Worm (Caenorhabditis elegans) whole organism, L1 larva: Measurements from ENCODE around the gene Y22D7AL.4.

Experiments
- C04F5.9 ChIP-seq: sonication (generic microtip); optimal IDR thresholded peaks from 2 replicates; lab custom pipeline; 2016; ENCODE audit warnings: missing genetic modification characterization, missing compliant biosample characterization
- C34B4.2 ChIP-seq: sonication (generic microtip); optimal IDR thresholded peaks from 2 replicates; lab custom pipeline; 2017; ENCODE audit warnings: mild to moderate bottlenecking, missing genetic modification characterization, missing compliant biosample characterization
- Y116A8C.19 ChIP-seq: sonication (generic microtip); optimal IDR thresholded peaks from 2 replicates; lab custom pipeline; 2016; ENCODE audit warnings: missing compliant biosample characterization, missing genetic modification characterization, borderline replicate concordance
- aha-1 ChIP-seq: fragments of 150-350 bp; optimal IDR thresholded peaks from 2 replicates; lab custom pipeline; 2014; ENCODE audit warnings: missing biosample characterization, missing genetic modification characterization
- aly-2 ChIP-seq: fragments of 150-350 bp; optimal IDR thresholded peaks from 2 replicates; lab custom pipeline; 2014; ENCODE audit warnings: missing biosample characterization, missing genetic modification characterization
- ama-1 ChIP-seq: fragments of 150-350 bp; optimal IDR thresholded peaks from 2 replicates; lab custom pipeline; 2014
- blmp-1 ChIP-seq: fragments of 150-350 bp; optimal IDR thresholded peaks from 2 replicates; lab custom pipeline; 2014; ENCODE audit warnings: missing biosample characterization, missing genetic modification characterization
- ceh-63 ChIP-seq: fragments of 200-800 bp; sonication (Bioruptor generic); optimal IDR thresholded peaks from 2 replicates; lab custom pipeline; 2018; ENCODE audit warnings: mild to moderate bottlenecking, missing genetic modification characterization, missing compliant biosample characterization
- ceh-8 ChIP-seq: fragments of 200-800 bp; sonication (Bioruptor generic); optimal IDR thresholded peaks from 2 replicates; lab custom pipeline; 2018; ENCODE audit warnings: mild to moderate bottlenecking, missing genetic modification characterization, moderate library complexity, missing compliant biosample characterization
- ceh-82 ChIP-seq, 3 experiments: fragments of 150-350 bp in 1 of 3; sonication (generic microtip) in 2 of 3; optimal IDR thresholded peaks; 2 replicates each; lab custom pipeline; 2014 to 2017; ENCODE audit warnings: missing biosample characterization in 3 of 3, missing genetic modification characterization in 3 of 3
- ceh-90 ChIP-seq: sonication (generic microtip); optimal IDR thresholded peaks from 2 replicates; lab custom pipeline; 2016; ENCODE audit warnings: missing genetic modification characterization, missing compliant biosample characterization
- ces-1 ChIP-seq: fragments of 150-350 bp; optimal IDR thresholded peaks from 2 replicates; lab custom pipeline; 2014; ENCODE audit warnings: missing biosample characterization, missing genetic modification reagents, missing genetic modification characterization
- dpl-1 ChIP-seq, 3 experiments: fragments of 150-350 bp in 2 of 3; sonication (generic microtip) in 1 of 3; optimal IDR thresholded peaks; 2 replicates each; lab custom pipeline; 2014 to 2017; ENCODE audit warnings: missing biosample characterization in 3 of 3, missing genetic modification characterization in 3 of 3, missing genetic modification reagents in 3 of 3
- egl-13 ChIP-seq: sonication (generic microtip); optimal IDR thresholded peaks from 2 replicates; lab custom pipeline; 2016; ENCODE audit warnings: missing genotype, missing genetic modification reagents, missing genetic modification characterization, missing compliant biosample characterization
- egl-27 ChIP-seq, 2 experiments: fragments of 150-350 bp in 1 of 2; sonication (generic microtip); optimal IDR thresholded peaks; 3 replicates each; lab custom pipeline; 2017 to 2018; ENCODE audit warnings: missing biosample characterization in 2 of 2, missing genetic modification characterization in 2 of 2, missing genetic modification reagents in 2 of 2
- elt-2 ChIP-seq: sonication (generic microtip); optimal IDR thresholded peaks from 2 replicates; lab custom pipeline; 2016; ENCODE audit warnings: missing genetic modification characterization, mild to moderate bottlenecking, inconsistent platforms, missing compliant biosample characterization, missing genetic modification reagents
- elt-3 ChIP-seq, 6 experiments: fragments of 150-350 bp in 1 of 6; sonication (generic microtip); optimal IDR thresholded peaks; 2 replicates each; lab custom pipeline; 2017 to 2018; ENCODE audit warnings: missing biosample characterization in 6 of 6, missing genetic modification characterization in 6 of 6, inconsistent platforms in 1 of 6
- fkh-10 ChIP-seq: sonication (generic microtip); optimal IDR thresholded peaks from 2 replicates; lab custom pipeline; 2017; ENCODE audit warnings: missing biosample characterization, missing genetic modification reagents, missing genetic modification characterization
- fkh-4 ChIP-seq: sonication (generic microtip); optimal IDR thresholded peaks from 2 replicates; lab custom pipeline; 2016; ENCODE audit warnings: missing compliant biosample characterization, missing genetic modification characterization, borderline replicate concordance
- fkh-8 ChIP-seq: sonication (generic microtip); optimal IDR thresholded peaks from 2 replicates; lab custom pipeline; 2016; ENCODE audit warnings: mild to moderate bottlenecking, missing genetic modification characterization, missing compliant biosample characterization
- fos-1 ChIP-seq: fragments of 150-350 bp; optimal IDR thresholded peaks from 2 replicates; lab custom pipeline; 2014; ENCODE audit warnings: missing biosample characterization, missing genetic modification characterization
- grh-1 ChIP-seq: fragments of 200-800 bp; sonication (Bioruptor generic); IDR thresholded peaks from 2 replicates; pipeline ENCODE4 v1.3.6; 2022; ENCODE audit warnings: missing genetic modification reagents, missing genetic modification characterization, missing compliant biosample characterization
- hlh-17 ChIP-seq: fragments of 200-800 bp; sonication (Bioruptor generic); optimal IDR thresholded peaks from 2 replicates; lab custom pipeline; 2018; ENCODE audit warnings: missing genetic modification characterization, mild to moderate bottlenecking, missing compliant biosample characterization, moderate library complexity, borderline replicate concordance
- hpl-2 ChIP-seq: fragments of 150-350 bp; optimal IDR thresholded peaks from 2 replicates; lab custom pipeline; 2014; ENCODE audit warnings: missing biosample characterization, missing genetic modification reagents, missing genetic modification characterization
- irx-1 ChIP-seq: sonication (generic microtip); optimal IDR thresholded peaks from 2 replicates; lab custom pipeline; 2016; ENCODE audit warnings: missing genetic modification characterization, missing compliant biosample characterization
- lin-13 ChIP-seq: fragments of 150-350 bp; optimal IDR thresholded peaks from 2 replicates; lab custom pipeline; 2014; ENCODE audit warnings: missing biosample characterization, missing genetic modification reagents, missing genetic modification characterization
- lin-14 ChIP-seq: fragments of 200-800 bp; sonication (Bioruptor generic); optimal IDR thresholded peaks from 2 replicates; lab custom pipeline; 2018; ENCODE audit warnings: mild to moderate bottlenecking, missing genetic modification characterization, moderate library complexity, missing compliant biosample characterization
- lin-35 ChIP-seq, 2 experiments: fragments of 150-350 bp; optimal IDR thresholded peaks; 2 replicates each; lab custom pipeline; 2014; ENCODE audit warnings: missing biosample characterization in 2 of 2, missing genetic modification characterization in 2 of 2, missing genetic modification reagents in 2 of 2
- lir-3 ChIP-seq: sonication (generic microtip); optimal IDR thresholded peaks from 2 replicates; lab custom pipeline; 2016; ENCODE audit warnings: mild to moderate bottlenecking, missing genetic modification characterization, moderate library complexity, missing compliant biosample characterization; ENCODE audit not compliant: poor library complexity
- mab-9 ChIP-seq: fragments of 200-800 bp; sonication (Bioruptor generic); IDR thresholded peaks from 2 replicates; pipeline ENCODE4 v1.3.6; 2022; ENCODE audit warnings: missing genetic modification reagents, missing genetic modification characterization, missing compliant biosample characterization
- nhr-12 ChIP-seq: sonication (generic microtip); optimal IDR thresholded peaks from 2 replicates; lab custom pipeline; 2017; ENCODE audit warnings: missing biosample characterization, missing genetic modification characterization
- nhr-19 ChIP-seq: fragments of 200-800 bp; sonication (Bioruptor generic); conservative IDR thresholded peaks from 2 replicates; pipeline ENCODE4 v1.3.6; 2022; ENCODE audit warnings: missing genetic modification characterization, missing compliant biosample characterization
- nhr-237 ChIP-seq: fragments of 150-350 bp; optimal IDR thresholded peaks from 2 replicates; lab custom pipeline; 2014; ENCODE audit warnings: missing biosample characterization, missing genetic modification characterization
- nhr-71 ChIP-seq: sonication (generic microtip); optimal IDR thresholded peaks from 2 replicates; lab custom pipeline; 2016; ENCODE audit warnings: mild to moderate bottlenecking, missing genetic modification characterization, moderate library complexity, missing compliant biosample characterization
- nhr-77 ChIP-seq: fragments of 150-350 bp; optimal IDR thresholded peaks from 2 replicates; lab custom pipeline; 2014; ENCODE audit warnings: missing biosample characterization, missing genetic modification characterization
- nhr-84 ChIP-seq: sonication (generic microtip); optimal IDR thresholded peaks from 2 replicates; lab custom pipeline; 2017; ENCODE audit warnings: missing biosample characterization, missing genetic modification characterization
- pag-3 ChIP-seq: sonication (generic microtip); optimal IDR thresholded peaks from 2 replicates; lab custom pipeline; 2017; ENCODE audit warnings: missing genetic modification characterization, mild to moderate bottlenecking, missing compliant biosample characterization, antibody characterized with exemption, borderline replicate concordance; ENCODE audit not compliant: insufficient read depth
- rnt-1 ChIP-seq: sonication (generic microtip); optimal IDR thresholded peaks from 2 replicates; lab custom pipeline; 2016; ENCODE audit warnings: mild to moderate bottlenecking, missing genetic modification characterization, moderate library complexity, missing compliant biosample characterization
- snpc-4 ChIP-seq: fragments of 150-350 bp; optimal IDR thresholded peaks from 2 replicates; lab custom pipeline; 2014; ENCODE audit warnings: missing biosample characterization, missing genetic modification characterization
- snu-23 ChIP-seq: sonication (generic microtip); optimal IDR thresholded peaks from 2 replicates; lab custom pipeline; 2016; ENCODE audit warnings: missing genetic modification characterization, missing compliant biosample characterization
- sox-4 ChIP-seq: sonication (generic microtip); optimal IDR thresholded peaks from 2 replicates; lab custom pipeline; 2016; ENCODE audit warnings: missing genetic modification characterization, missing compliant biosample characterization
- sptf-1 ChIP-seq: fragments of 150-350 bp; optimal IDR thresholded peaks from 2 replicates; lab custom pipeline; 2014; ENCODE audit warnings: missing biosample characterization, missing genetic modification characterization
- swsn-7 ChIP-seq: sonication (generic microtip); optimal IDR thresholded peaks from 2 replicates; lab custom pipeline; 2016; ENCODE audit warnings: missing genetic modification characterization, missing compliant biosample characterization
- tbx-2 ChIP-seq: sonication (generic microtip); optimal IDR thresholded peaks from 2 replicates; lab custom pipeline; 2016; ENCODE audit warnings: missing genetic modification characterization, missing compliant biosample characterization
- unc-130 ChIP-seq: fragments of 150-350 bp; optimal IDR thresholded peaks from 2 replicates; lab custom pipeline; 2017; ENCODE audit warnings: missing biosample characterization, missing genetic modification characterization, inconsistent platforms
- vab-15 ChIP-seq: sonication (generic microtip); optimal IDR thresholded peaks from 2 replicates; lab custom pipeline; 2017; ENCODE audit warnings: missing genotype, mild to moderate bottlenecking, missing genetic modification characterization, missing compliant biosample characterization
- xbp-1 ChIP-seq: sonication (generic microtip); optimal IDR thresholded peaks from 2 replicates; lab custom pipeline; 2016; ENCODE audit warnings: missing genetic modification characterization, missing compliant biosample characterization
- zag-1 ChIP-seq: fragments of 150-350 bp; optimal IDR thresholded peaks from 2 replicates; lab custom pipeline; 2014; ENCODE audit warnings: missing biosample characterization, missing genetic modification characterization
- ztf-11 ChIP-seq, 2 experiments: sonication (generic microtip); optimal IDR thresholded peaks; 2 replicates each; lab custom pipeline; 2016 to 2017; ENCODE audit warnings: missing genetic modification characterization in 2 of 2, missing biosample characterization in 1 of 2, missing compliant biosample characterization in 1 of 2
- ztf-4 ChIP-seq: fragments of 150-350 bp; optimal IDR thresholded peaks from 2 replicates; lab custom pipeline; 2014; ENCODE audit warnings: missing biosample characterization, missing genetic modification characterization

Y22D7AL.4 gene

ce11 chrIII:1584216-1584715 lies 42.2 kb upstream of the Y22D7AL.4 start:
- no peak for TF ChIP-seq irx-1 (tag; lab: Kevin White, UChicago)
- no peak for TF ChIP-seq Y116A8C.19 (tag; lab: Kevin White, UChicago)
- no peak for TF ChIP-seq nhr-77 (tag; lab: Kevin White, UChicago)
- no peak for TF ChIP-seq snpc-4 (tag; lab: Kevin White, UChicago)
- no peak for TF ChIP-seq ceh-63 (GFP tag; lab: Kevin White, UChicago)
- TF ChIP-seq sptf-1 (tag; lab: Kevin White, UChicago) = no peak
- no peak for TF ChIP-seq elt-2 (tag; lab: Kevin White, UChicago)
- no peak for TF ChIP-seq ztf-11 (tag; optimal IDR thresholded peaks at IDR 0.05; lab: Kevin White, UChicago)
- TF ChIP-seq ceh-82 (tag; optimal IDR thresholded peaks at IDR 0.05; lab: Kevin White, UChicago) = no peak
- TF ChIP-seq elt-3 (tag; optimal IDR thresholded peaks at IDR 0.05; lab: Kevin White, UChicago) = no peak
- no peak for TF ChIP-seq nhr-237
- no peak for TF ChIP-seq pag-3 (tag; lab: Kevin White, UChicago)
- no peak for TF ChIP-seq ces-1 (GFP tag; lab: Kevin White, UChicago)
- TF ChIP-seq ceh-90 (tag; lab: Kevin White, UChicago) = no peak

DNA sequence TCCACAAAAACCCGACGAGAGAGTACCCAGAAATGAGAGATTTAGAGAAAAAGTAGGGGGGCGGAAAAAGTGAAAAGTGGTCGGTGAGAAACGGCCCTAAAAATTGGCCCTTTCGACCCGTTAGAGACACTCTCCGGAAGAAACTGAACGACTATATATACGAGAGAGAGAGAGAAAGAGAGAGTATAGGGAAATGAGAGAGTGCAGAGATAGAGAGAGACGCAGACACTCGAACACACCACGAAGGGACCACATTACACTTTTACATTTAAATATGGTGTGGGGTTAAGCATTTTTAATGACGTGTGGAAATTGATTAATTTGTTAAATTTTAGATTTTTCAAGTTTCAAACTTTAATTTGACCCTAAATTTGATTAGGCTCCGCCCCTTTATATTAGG lies 34.8 kb upstream of the Y22D7AL.4 start:
- no peak for TF ChIP-seq grh-1 (GFP tag; lab: Robert Waterston, UW)
- TF ChIP-seq zag-1 (tag; lab: Kevin White, UChicago) = no peak
- TF ChIP-seq nhr-77 (tag; lab: Kevin White, UChicago) = no peak
- TF ChIP-seq mab-9 (GFP tag; lab: Robert Waterston, UW) = no peak
- no peak for TF ChIP-seq lin-13
- no peak for TF ChIP-seq fkh-10 (GFP tag; lab: Kevin White, UChicago)
- TF ChIP-seq tbx-2 (tag; lab: Kevin White, UChicago) = peak; percentile 36
- no peak for TF ChIP-seq aha-1
- no peak for TF ChIP-seq fkh-8 (tag; lab: Kevin White, UChicago)
- no peak for TF ChIP-seq hpl-2 (GFP tag; lab: Kevin White, UChicago)
- peak; percentile 61 for TF ChIP-seq nhr-71 (tag; lab: Kevin White, UChicago)
- TF ChIP-seq unc-130 (tag; lab: Kevin White, UChicago) = no peak
- no peak for TF ChIP-seq nhr-12 (tag; lab: Kevin White, UChicago)
- TF ChIP-seq xbp-1 (tag; lab: Kevin White, UChicago) = peak; percentile 1
- no peak for TF ChIP-seq lin-35 (GFP tag; optimal IDR thresholded peaks at IDR 0.05; lab: Kevin White, UChicago)
- no peak for TF ChIP-seq egl-13 (tag; lab: Kevin White, UChicago)
- TF ChIP-seq rnt-1 (tag; lab: Kevin White, UChicago) = no peak
- no peak for TF ChIP-seq hlh-17 (GFP tag; lab: Kevin White, UChicago)
- no peak for TF ChIP-seq sox-4 (tag; lab: Kevin White, UChicago)
- TF ChIP-seq fkh-4 (tag; lab: Kevin White, UChicago) = no peak
- no peak for TF ChIP-seq nhr-19 (GFP tag; lab: Robert Waterston, UW)
- no peak for TF ChIP-seq C04F5.9 (tag; lab: Kevin White, UChicago)
- no peak for TF ChIP-seq egl-27 (tag; optimal IDR thresholded peaks at IDR 0.05; lab: Kevin White, UChicago)
- no peak for TF ChIP-seq ztf-4 (tag; lab: Kevin White, UChicago)
- no peak for TF ChIP-seq nhr-237
- TF ChIP-seq swsn-7 (tag; lab: Kevin White, UChicago) = peak; percentile 46
- TF ChIP-seq snu-23 (GFP tag; lab: Kevin White, UChicago) = peak; percentile 39
- no peak for TF ChIP-seq fos-1 (tag; lab: Kevin White, UChicago)
- TF ChIP-seq aly-2 (tag; lab: Kevin White, UChicago) = no peak
- no peak for TF ChIP-seq ama-1 (lab: Kevin White, UChicago)
- peak in 1 of 3 experiments; percentile 2 for TF ChIP-seq dpl-1 (GFP tag; optimal IDR thresholded peaks at IDR 0.05; lab: Kevin White, UChicago)
- no peak for TF ChIP-seq ces-1 (GFP tag; lab: Kevin White, UChicago)
- TF ChIP-seq C34B4.2 (tag; lab: Kevin White, UChicago) = no peak
- TF ChIP-seq ceh-8 (GFP tag; lab: Kevin White, UChicago) = no peak
- TF ChIP-seq sptf-1 (tag; lab: Kevin White, UChicago) = no peak
- no peak for TF ChIP-seq lin-14
- no peak for TF ChIP-seq pag-3 (tag; lab: Kevin White, UChicago)
- TF ChIP-seq vab-15 (tag; lab: Kevin White, UChicago) = no peak
- peak; percentile 12 for TF ChIP-seq blmp-1 (tag; lab: Kevin White, UChicago)
- TF ChIP-seq lir-3 = no peak
- TF ChIP-seq nhr-84 (tag; lab: Kevin White, UChicago) = no peak
- no peak for TF ChIP-seq elt-3 (tag; optimal IDR thresholded peaks at IDR 0.05; lab: Kevin White, UChicago)
